Fruit fly (Drosophila melanogaster): ENCODE measurements around the gene Manf.
A peak's percentile ranks its signal among the peaks of the same experiment; 100 is the strongest.

Manf gene

dm6 chr3R:16341817-16342374, 7.3 kb upstream of the Manf start, which contains the start of the genes SF2 and pad (continued):
- TF ChIP-seq CG12391 (tag; optimal IDR thresholded peaks at IDR 0.05), result peak; percentile 89
- TF ChIP-seq CG13287 (GFP tag; IDR thresholded peaks at IDR 0.05; ENCODE audit: partially characterized antibody), result peak; percentile 96
- peak; percentile 78 for TF ChIP-seq CG12942 (GFP tag; optimal IDR thresholded peaks at IDR 0.05)
- peak; percentile 48 for TF ChIP-seq Atf-2 (GFP tag; optimal IDR thresholded peaks at IDR 0.05)
- TF ChIP-seq Optix (GFP tag; IDR thresholded peaks at IDR 0.05), result 0 out of 3 replicates have a peak, but pooled peaks have one; percentile 33
- TF ChIP-seq gce (GFP tag; IDR thresholded peaks at IDR 0.05), result no peak
- TF ChIP-seq Dip2 (GFP tag; IDR thresholded peaks at IDR 0.05), result no peak
- peak; percentile 88 for TF ChIP-seq slbo (GFP tag; IDR thresholded peaks at IDR 0.05)
- peak; percentile 72 for TF ChIP-seq CG18764 (GFP tag; optimal IDR thresholded peaks at IDR 0.05)
- TF ChIP-seq pho (GFP tag; optimal IDR thresholded peaks at IDR 0.05), result peak; percentile 86
- no peak for TF ChIP-seq her (GFP tag; optimal IDR thresholded peaks at IDR 0.05)
- peak; percentile 60 for TF ChIP-seq CG3838 (GFP tag; optimal IDR thresholded peaks at IDR 0.05)
- peak; percentile 39 for TF ChIP-seq CG3407 (GFP tag; optimal IDR thresholded peaks at IDR 0.05)
- TF ChIP-seq trh (GFP tag; optimal IDR thresholded peaks at IDR 0.05), result peak; percentile 59
- TF ChIP-seq Mes4 (GFP tag; optimal IDR thresholded peaks at IDR 0.05), result peak; percentile 57
- peak; percentile 79; the same call in 3 of the 4 replicates for TF ChIP-seq Gug (GFP tag; IDR thresholded peaks at IDR 0.05)
- TF ChIP-seq B-H2 (GFP tag; optimal IDR thresholded peaks at IDR 0.05), result peak; percentile 84
- peak; percentile 84 for TF ChIP-seq zen (tag; optimal IDR thresholded peaks at IDR 0.05)
- peak; percentile 78 for TF ChIP-seq CG15269 (tag; optimal IDR thresholded peaks at IDR 0.05)
- peak; percentile 60; the same call in 1 of the 2 replicates for TF ChIP-seq Atf6 (GFP tag; IDR thresholded peaks at IDR 0.05)
- no peak for TF ChIP-seq CG8359 (GFP tag; optimal IDR thresholded peaks at IDR 0.05; ENCODE audit: borderline replicate concordance)
- TF ChIP-seq ems (GFP tag; optimal IDR thresholded peaks at IDR 0.05), result peak; percentile 82
- TF ChIP-seq Nf-YC (tag; optimal IDR thresholded peaks at IDR 0.05), result peak; percentile 80
- TF ChIP-seq CG9817 (tag; optimal IDR thresholded peaks at IDR 0.05), result peak; percentile 82
- peak; percentile 61 for TF ChIP-seq CG17385 (GFP tag; optimal IDR thresholded peaks at IDR 0.05)
- peak; percentile 92 for TF ChIP-seq CG34224 (GFP tag; IDR thresholded peaks at IDR 0.05; ENCODE audit: partially characterized antibody)
- TF ChIP-seq CkIIα-i1 (GFP tag; IDR thresholded peaks at IDR 0.05), result no peak
- TF ChIP-seq Drgx (GFP tag; IDR thresholded peaks at IDR 0.05), result no peak
- TF ChIP-seq Dip3 (GFP tag; optimal IDR thresholded peaks at IDR 0.05), result peak; percentile 73
- peak; percentile 36; the same call in 1 of the 2 replicates for TF ChIP-seq vvl (GFP tag; IDR thresholded peaks at IDR 0.05)
- TF ChIP-seq gcm (GFP tag; optimal IDR thresholded peaks at IDR 0.05), result peak; percentile 54
- peak; percentile 73 for TF ChIP-seq PHDP (tag; optimal IDR thresholded peaks at IDR 0.05)
- TF ChIP-seq Dad (GFP tag; optimal IDR thresholded peaks at IDR 0.05), result peak; percentile 66
- no peak for TF ChIP-seq CG16779 (GFP tag; IDR thresholded peaks at IDR 0.05)
- peak; percentile 65 for TF ChIP-seq CG18619 (GFP tag; optimal IDR thresholded peaks at IDR 0.05)
- no peak for TF ChIP-seq MTF-1 (GFP tag; optimal IDR thresholded peaks at IDR 0.05; ENCODE audit: borderline replicate concordance)
- 0 out of 2 replicates have a peak, but pooled peaks have one; percentile 60 for TF ChIP-seq CG10366 (GFP tag; IDR thresholded peaks at IDR 0.05)
- TF ChIP-seq CG16863 (GFP tag; optimal IDR thresholded peaks at IDR 0.05), result peak; percentile 75
- peak; percentile 69 to 78 for TF ChIP-seq Hr51 (GFP tag; optimal IDR thresholded peaks at IDR 0.05)
- TF ChIP-seq gfzf (GFP tag; optimal IDR thresholded peaks at IDR 0.05), result peak; percentile 83
- TF ChIP-seq CG9609 (GFP tag; optimal IDR thresholded peaks at IDR 0.05), result peak; percentile 64
- peak; percentile 68; the same call in 1 of the 2 replicates for TF ChIP-seq ato (GFP tag; IDR thresholded peaks at IDR 0.05; ENCODE audit: partially characterized antibody)
- peak; percentile 97 for TF ChIP-seq sna (GFP tag; IDR thresholded peaks at IDR 0.05; ENCODE audit: partially characterized antibody)
- peak; percentile 36 for TF ChIP-seq salm (tag; optimal IDR thresholded peaks at IDR 0.05)
- peak; percentile 65 for TF ChIP-seq pnt (GFP tag; optimal IDR thresholded peaks at IDR 0.05)
- peak; percentile 88 for TF ChIP-seq amos (GFP tag; IDR thresholded peaks at IDR 0.05; ENCODE audit: partially characterized antibody)
- TF ChIP-seq Six4 (GFP tag; optimal IDR thresholded peaks at IDR 0.05), result peak; percentile 65
- TF ChIP-seq Dbx (GFP tag; IDR thresholded peaks at IDR 0.05), result peak; percentile 86
- TF ChIP-seq run (tag; optimal IDR thresholded peaks at IDR 0.05), result peak; percentile 51
